Worm (Caenorhabditis elegans): ENCODE results near the gene tat-3.

tat-3 gene

ce11 chrIII:10734511-10735233, 4.2 kb upstream of the tat-3 start:
- no peak for TF ChIP-seq nhr-11 (tag; optimal IDR thresholded peaks at IDR 0.05)
- TF ChIP-seq nfya-1 (tag; optimal IDR thresholded peaks at IDR 0.05), result peak; percentile 93

- no peak for TF ChIP-seq odd-2 (tag; optimal IDR thresholded peaks at IDR 0.05)
- TF ChIP-seq tbx-7 (tag; optimal IDR thresholded peaks at IDR 0.05), result no peak
- no peak for TF ChIP-seq ref-2 (tag; optimal IDR thresholded peaks at IDR 0.05)
- TF ChIP-seq syd-9 (tag; optimal IDR thresholded peaks at IDR 0.05), result no peak
Measured at ce11 chrIII:10733300-10733699, 2.8 kb upstream of the tat-3 start.

- no peak for TF ChIP-seq elt-4 (tag; optimal IDR thresholded peaks at IDR 0.05)
Measured at ce11 chrIII:10721056-10721455, 9.4 kb downstream of the tat-3 start.

- peak; percentile 49 for TF ChIP-seq ceh-14 (tag; optimal IDR thresholded peaks at IDR 0.05)
- peak; percentile 50 for TF ChIP-seq unc-42 (tag; optimal IDR thresholded peaks at IDR 0.05)
- TF ChIP-seq nhr-232 (tag; optimal IDR thresholded peaks at IDR 0.05), result no peak
- no peak for TF ChIP-seq dve-1 (tag; optimal IDR thresholded peaks at IDR 0.05)
- peak; percentile 82 for TF ChIP-seq hlh-30 (tag; optimal IDR thresholded peaks at IDR 0.05; ENCODE audit: insufficient read depth)
- TF ChIP-seq ceh-18 (tag; optimal IDR thresholded peaks at IDR 0.05), result peak; percentile 68
- TF ChIP-seq ceh-31 (tag; optimal IDR thresholded peaks at IDR 0.05), result peak; percentile 85
- TF ChIP-seq K09A11.1 (tag; optimal IDR thresholded peaks at IDR 0.05; ENCODE audit: insufficient read depth), result peak; percentile 29
- peak; percentile 60 for TF ChIP-seq ceh-34 (tag; optimal IDR thresholded peaks at IDR 0.05)
- TF ChIP-seq lin-11 (tag; optimal IDR thresholded peaks at IDR 0.05), result no peak
- no peak for TF ChIP-seq dmd-4 (tag; optimal IDR thresholded peaks at IDR 0.05; ENCODE audit: borderline replicate concordance)
- peak; percentile 17; the same call in 1 of the 2 replicates for TF ChIP-seq sox-2 (GFP tag; IDR thresholded peaks at IDR 0.05)
- no peak for TF ChIP-seq ceh-22 (tag; optimal IDR thresholded peaks at IDR 0.05)
- TF ChIP-seq sox-4 (tag; optimal IDR thresholded peaks at IDR 0.05), result no peak
- TF ChIP-seq tbx-2 (tag; optimal IDR thresholded peaks at IDR 0.05), result peak; percentile 67
- peak; percentile 32 for TF ChIP-seq F13H6.1 (tag; optimal IDR thresholded peaks at IDR 0.05)
- TF ChIP-seq pros-1 (tag; optimal IDR thresholded peaks at IDR 0.05), result peak; percentile 20
- peak; percentile 90 for TF ChIP-seq unc-55 (GFP tag; optimal IDR thresholded peaks at IDR 0.05)
- peak; percentile 70 for TF ChIP-seq rnt-1 (tag; optimal IDR thresholded peaks at IDR 0.05)
- TF ChIP-seq ceh-48 (tag; optimal IDR thresholded peaks at IDR 0.05), result peak; percentile 87
- TF ChIP-seq ceh-2 (tag; optimal IDR thresholded peaks at IDR 0.05), result peak; percentile 45
- peak; percentile 41 for TF ChIP-seq elt-2 (tag; optimal IDR thresholded peaks at IDR 0.05)
- TF ChIP-seq tbx-7 (tag; optimal IDR thresholded peaks at IDR 0.05), result no peak
- peak; percentile 99 for TF ChIP-seq nfya-1 (tag; optimal IDR thresholded peaks at IDR 0.05)
- TF ChIP-seq ref-2 (tag; optimal IDR thresholded peaks at IDR 0.05), result peak; percentile 48
- TF ChIP-seq ceh-30 (tag; optimal IDR thresholded peaks at IDR 0.05), result no peak
- TF ChIP-seq madf-2 (tag; optimal IDR thresholded peaks at IDR 0.05), result no peak
- TF ChIP-seq ceh-19 (GFP tag; optimal IDR thresholded peaks at IDR 0.05), result peak; percentile 24
Measured at ce11 chrIII:10720170-10720569, 10.3 kb downstream of the tat-3 start.

ce11 chrIII:10719057-10719456, 11.4 kb downstream of the tat-3 start:
- TF ChIP-seq ets-4 (tag; optimal IDR thresholded peaks at IDR 0.05) (peak; percentile 4), fkh-10 (GFP tag; optimal IDR thresholded peaks at IDR 0.05) (no peak), lim-6 (tag; optimal IDR thresholded peaks at IDR 0.05) (no peak), hlh-8 (tag; optimal IDR thresholded peaks at IDR 0.05) (no peak), tbx-7 (tag; optimal IDR thresholded peaks at IDR 0.05) (no peak)
